Fruit fly (Drosophila melanogaster) whole organism, embryonic: Measurements from ENCODE around the gene Hrs.

Experiments used
- Adf1 ChIP-seq: fragments of 200-800 bp; sonication (Bioruptor generic); IDR thresholded peaks from 2 replicates; pipeline ENCODE4 v1.3.6; 2022; ENCODE audit warnings: missing biosample characterization, missing genetic modification characterization
- Aef1 ChIP-seq: fragments of 200-800 bp; sonication (Bioruptor generic); IDR thresholded peaks from 3 replicates; pipeline ENCODE4 v1.3.6; 2022; ENCODE audit warnings: missing biosample characterization, missing genetic modification characterization
- Antp ChIP-seq: fragments of 200-800 bp; sonication (Bioruptor generic); optimal IDR thresholded peaks from 3 replicates; lab custom pipeline; 2016; ENCODE audit warnings: missing biosample characterization, missing genetic modification characterization
- CG12659 ChIP-seq: fragments of 200-800 bp; sonication (Bioruptor generic); optimal IDR thresholded peaks from 3 replicates; lab custom pipeline; 2017; ENCODE audit warnings: mild to moderate bottlenecking, missing biosample characterization, missing genetic modification reagents, missing genetic modification characterization
- CG13624 ChIP-seq: fragments of 200-800 bp; sonication (Bioruptor generic); optimal IDR thresholded peaks from 2 replicates; lab custom pipeline; 2016; ENCODE audit warnings: missing biosample characterization, missing genetic modification characterization
- CG1602 ChIP-seq: fragments of 200-800 bp; sonication (Bioruptor generic); optimal IDR thresholded peaks from 3 replicates; lab custom pipeline; 2016; ENCODE audit warnings: missing biosample characterization, missing genetic modification characterization
- CG16815 ChIP-seq: fragments of 200-800 bp; sonication (Bioruptor generic); optimal IDR thresholded peaks from 3 replicates; lab custom pipeline; 2017; ENCODE audit warnings: missing biosample characterization, mild to moderate bottlenecking, missing genetic modification characterization
- CG17328 ChIP-seq: fragments of 200-800 bp; sonication (Bioruptor generic); IDR thresholded peaks from 2 replicates; pipeline ENCODE4 v1.3.6; 2022; ENCODE audit warnings: missing biosample characterization, missing genetic modification characterization
- CG17568 ChIP-seq: fragments of 200-800 bp; sonication (Bioruptor generic); optimal IDR thresholded peaks from 2 replicates; lab custom pipeline; 2018; ENCODE audit warnings: missing biosample characterization, mild to moderate bottlenecking, missing genetic modification characterization, moderate library complexity
- CG30431 ChIP-seq: fragments of 200-800 bp; sonication (Bioruptor generic); optimal IDR thresholded peaks from 2 replicates; lab custom pipeline; 2017; ENCODE audit warnings: missing biosample characterization, missing genetic modification characterization
- CG42726 ChIP-seq: fragments of 200-800 bp; sonication (Bioruptor generic); IDR thresholded peaks from 2 replicates; pipeline ENCODE4 v1.3.6; 2022; ENCODE audit warnings: missing biosample characterization, missing genetic modification characterization; ENCODE audit not compliant: partially characterized antibody
- CG4328 ChIP-seq: fragments of 200-800 bp; sonication (Bioruptor generic); optimal IDR thresholded peaks from 3 replicates; lab custom pipeline; 2017; ENCODE audit warnings: missing biosample characterization, missing genetic modification reagents, missing genetic modification characterization
- CG4820 ChIP-seq: fragments of 200-800 bp; sonication (Bioruptor generic); optimal IDR thresholded peaks from 3 replicates; lab custom pipeline; 2016; ENCODE audit warnings: missing biosample characterization, missing genetic modification characterization
- CG7271 ChIP-seq: fragments of 200-800 bp; sonication (Bioruptor generic); optimal IDR thresholded peaks from 2 replicates; lab custom pipeline; 2018; ENCODE audit warnings: missing biosample characterization, mild to moderate bottlenecking, missing genetic modification characterization, moderate library complexity
- CG7839 ChIP-seq: fragments of 200-800 bp; sonication (Bioruptor generic); optimal IDR thresholded peaks from 3 replicates; lab custom pipeline; 2018; ENCODE audit warnings: missing biosample characterization, mild to moderate bottlenecking, missing genetic modification characterization, moderate library complexity
- CG9437 ChIP-seq: fragments of 200-800 bp; sonication (Bioruptor generic); optimal IDR thresholded peaks from 2 replicates; lab custom pipeline; 2018; ENCODE audit warnings: missing biosample characterization, mild to moderate bottlenecking, missing genetic modification characterization
- Camta ChIP-seq: fragments of 200-800 bp; sonication (Bioruptor generic); optimal IDR thresholded peaks from 2 replicates; lab custom pipeline; 2016; ENCODE audit warnings: missing biosample characterization, missing genetic modification characterization
- Chrac-16 ChIP-seq: fragments of 200-800 bp; sonication (Bioruptor generic); optimal IDR thresholded peaks from 3 replicates; lab custom pipeline; 2016; ENCODE audit warnings: missing biosample characterization, missing genetic modification characterization
- Dbx ChIP-seq: fragments of 200-800 bp; sonication (Bioruptor generic); IDR thresholded peaks from 3 replicates; pipeline ENCODE4 v1.3.6; 2022; ENCODE audit warnings: missing biosample characterization, missing genetic modification characterization
- Dip2 ChIP-seq: fragments of 200-800 bp; sonication (Bioruptor generic); IDR thresholded peaks from 2 replicates; pipeline ENCODE4 v1.3.6; 2022; ENCODE audit warnings: missing biosample characterization, missing genetic modification characterization
- Ets65A ChIP-seq: fragments of 200-800 bp; sonication (Bioruptor generic); peaks from one replicate; lab custom pipeline; 2016; ENCODE audit warnings: missing biosample characterization, missing genetic modification characterization
- GATAe ChIP-seq: fragments of 200-800 bp; sonication (Bioruptor generic); conservative IDR thresholded peaks from 2 replicates; pipeline ENCODE4 v1.3.6; 2022; ENCODE audit warnings: missing biosample characterization, missing genetic modification characterization
- Hey ChIP-seq: fragments of 200-800 bp; sonication (Bioruptor generic); optimal IDR thresholded peaks from 3 replicates; lab custom pipeline; 2018; ENCODE audit warnings: missing biosample characterization, mild to moderate bottlenecking, missing genetic modification characterization
- Hmr ChIP-seq: fragments of 200-800 bp; sonication (Bioruptor generic); optimal IDR thresholded peaks from 3 replicates; lab custom pipeline; 2017; ENCODE audit warnings: mild to moderate bottlenecking, missing biosample characterization, missing genetic modification reagents, missing genetic modification characterization
- Myb ChIP-seq: fragments of 200-800 bp; sonication (Bioruptor generic); optimal IDR thresholded peaks from 2 replicates; lab custom pipeline; 2016; ENCODE audit warnings: missing biosample characterization, missing genetic modification characterization
- Nf-YC ChIP-seq: fragments of 200-800 bp; optimal IDR thresholded peaks from 3 replicates; lab custom pipeline; 2019; ENCODE audit warnings: missing biosample characterization, mild to moderate bottlenecking, missing genetic modification characterization, moderate library complexity
- Trl ChIP-seq, 3 experiments: fragments of >200 bp in 2 of 3; fragments of 200-800 bp in 1 of 3; sonication (Bioruptor generic) in 1 of 3; optimal IDR thresholded peaks; 2 replicates in 1 of 3; 3 replicates in 2 of 3; lab custom pipeline; 2016 to 2017; ENCODE audit warnings: missing biosample characterization in 1 of 3, missing genetic modification characterization in 1 of 3
- cato ChIP-seq: fragments of 200-800 bp; sonication (Bioruptor generic); optimal IDR thresholded peaks from 2 replicates; lab custom pipeline; 2016; ENCODE audit warnings: missing biosample characterization, missing genetic modification characterization, borderline replicate concordance
- crp ChIP-seq, 2 experiments: fragments of 200-800 bp; sonication (Bioruptor generic); optimal IDR thresholded peaks; 2 replicates in 1 of 2; 3 replicates in 1 of 2; lab custom pipeline; 2017; ENCODE audit warnings: missing biosample characterization in 2 of 2, missing genetic modification characterization in 2 of 2, mild to moderate bottlenecking in 1 of 2, moderate library complexity in 1 of 2
- en ChIP-seq: fragments of 200-800 bp; sonication (Bioruptor generic); optimal IDR thresholded peaks from 2 replicates; lab custom pipeline; 2016; ENCODE audit warnings: missing biosample characterization, missing genetic modification characterization
- eve ChIP-seq, 2 experiments: fragments of >200 bp; optimal IDR thresholded peaks; 2 replicates each; lab custom pipeline; 2017; ENCODE audit warnings: missing biosample characterization in 2 of 2, missing genetic modification characterization in 2 of 2
- ewg ChIP-seq: fragments of 200-800 bp; sonication (Bioruptor generic); optimal IDR thresholded peaks from 3 replicates; lab custom pipeline; 2017; ENCODE audit warnings: mild to moderate bottlenecking, missing biosample characterization, missing genetic modification reagents, missing genetic modification characterization
- gce ChIP-seq: fragments of 200-800 bp; sonication (Bioruptor generic); IDR thresholded peaks from 3 replicates; pipeline ENCODE4 v1.3.6; 2022; ENCODE audit warnings: missing biosample characterization, missing genetic modification characterization
- gcm ChIP-seq: fragments of 200-800 bp; sonication (Bioruptor generic); optimal IDR thresholded peaks from 2 replicates; lab custom pipeline; 2019; ENCODE audit warnings: missing biosample characterization, mild to moderate bottlenecking, missing genetic modification characterization, moderate library complexity
- gfzf ChIP-seq: fragments of 200-800 bp; sonication (Bioruptor generic); optimal IDR thresholded peaks from 2 replicates; lab custom pipeline; 2016; ENCODE audit warnings: missing biosample characterization, mild to moderate bottlenecking, missing genetic modification characterization, moderate library complexity
- insv ChIP-seq, 2 experiments: fragments of 200-800 bp; sonication (Bioruptor generic); optimal IDR thresholded peaks; 3 replicates each; lab custom pipeline; 2016 to 2018; ENCODE audit warnings: missing biosample characterization in 2 of 2, missing genetic modification characterization in 2 of 2
- kay ChIP-seq: fragments of 200-800 bp; sonication (Bioruptor generic); optimal IDR thresholded peaks from 2 replicates; lab custom pipeline; 2016; ENCODE audit warnings: missing biosample characterization, missing genetic modification characterization
- klu ChIP-seq: fragments of 200-800 bp; sonication (Bioruptor generic); IDR thresholded peaks from 2 replicates; pipeline ENCODE4 v1.3.6; 2022; ENCODE audit warnings: missing biosample characterization, missing genetic modification characterization
- mam ChIP-seq: fragments of 200-800 bp; sonication (Bioruptor generic); optimal IDR thresholded peaks from 3 replicates; lab custom pipeline; 2016; ENCODE audit warnings: missing biosample characterization, missing genetic modification characterization
- nau ChIP-seq: fragments of 200-800 bp; sonication (Bioruptor generic); optimal IDR thresholded peaks from 3 replicates; lab custom pipeline; 2017; ENCODE audit warnings: missing biosample characterization, mild to moderate bottlenecking, missing genetic modification characterization, missing genetic modification reagents
- org-1 ChIP-seq: fragments of 200-800 bp; sonication (Bioruptor generic); optimal IDR thresholded peaks from 2 replicates; lab custom pipeline; 2017; ENCODE audit warnings: missing biosample characterization, missing genetic modification characterization
- ro ChIP-seq: fragments of 200-800 bp; sonication (Bioruptor generic); IDR thresholded peaks from 2 replicates; pipeline ENCODE4 v1.3.6; 2022; ENCODE audit warnings: missing biosample characterization, missing genetic modification characterization
- schlank ChIP-seq: fragments of 200-800 bp; sonication (Bioruptor generic); optimal IDR thresholded peaks from 2 replicates; lab custom pipeline; 2018; ENCODE audit warnings: missing biosample characterization, mild to moderate bottlenecking, missing genetic modification characterization
- scrt ChIP-seq: fragments of 200-800 bp; sonication (Bioruptor generic); optimal IDR thresholded peaks from 2 replicates; lab custom pipeline; 2018; ENCODE audit warnings: missing biosample characterization, mild to moderate bottlenecking, missing genetic modification characterization, moderate library complexity
- sens ChIP-seq: fragments of 200-800 bp; sonication (Bioruptor generic); peaks from one replicate; lab custom pipeline; 2016; ENCODE audit warnings: missing biosample characterization, missing genetic modification characterization
- unpg ChIP-seq: fragments of 200-800 bp; sonication (Bioruptor generic); optimal IDR thresholded peaks from 3 replicates; lab custom pipeline; 2018; ENCODE audit warnings: missing biosample characterization, mild to moderate bottlenecking, missing genetic modification characterization, moderate library complexity
- vnd ChIP-seq: fragments of 200-800 bp; sonication (Bioruptor generic); IDR thresholded peaks from 3 replicates; pipeline ENCODE4 v1.3.6; 2022; ENCODE audit warnings: missing biosample characterization, missing genetic modification characterization; ENCODE audit not compliant: partially characterized antibody
- z ChIP-seq: fragments of 200-800 bp; sonication (Bioruptor generic); IDR thresholded peaks from 3 replicates; pipeline ENCODE4 v1.3.6; 2022; ENCODE audit warnings: missing biosample characterization, missing genetic modification characterization

Gene Hrs

DNA sequence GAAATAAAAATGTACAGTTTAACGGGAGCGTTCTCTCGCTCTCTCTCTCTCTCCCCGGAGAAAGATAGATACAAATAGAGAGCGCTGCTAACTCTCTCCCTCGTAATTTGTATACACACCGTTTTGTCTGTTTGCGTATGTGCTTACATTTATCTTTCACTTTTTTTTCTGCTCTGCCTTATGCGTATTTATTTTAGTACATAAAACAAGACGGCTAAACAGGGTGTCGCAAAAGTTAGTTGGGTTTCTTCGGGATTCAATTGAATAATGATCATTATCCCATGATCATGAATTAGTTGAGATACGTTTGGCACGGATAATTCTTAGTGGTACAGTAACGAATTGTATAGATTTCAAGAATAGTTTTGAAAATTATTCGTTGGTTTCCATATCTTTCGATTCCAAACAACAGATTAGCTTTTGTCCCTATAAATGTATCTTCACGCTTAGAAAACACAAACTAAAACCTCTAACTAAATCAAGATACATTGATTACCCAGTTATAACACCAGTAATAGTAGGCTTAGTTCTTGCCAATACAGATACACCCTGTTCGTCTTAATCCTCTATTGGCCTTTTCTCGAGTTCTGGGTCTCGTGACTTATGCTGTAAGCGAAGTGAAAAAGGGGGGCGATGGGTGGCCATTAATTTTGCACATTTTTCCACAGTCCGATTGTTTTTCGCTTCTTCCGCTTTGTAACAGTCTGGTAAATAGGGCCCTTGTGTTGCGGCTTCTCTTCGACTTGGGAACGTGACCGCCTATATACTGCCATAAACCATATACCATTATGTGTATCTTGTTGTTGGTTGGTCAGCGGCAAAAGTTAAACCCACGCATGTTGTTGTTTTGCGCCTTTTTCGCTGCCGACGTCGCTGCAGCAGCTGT, 14.9 kb downstream of the Hrs start (continued):
- peak; percentile 85 for TF ChIP-seq org-1 (GFP tag; lab: Kevin White, UChicago)
- no peak for TF ChIP-seq klu (GFP tag; lab: Robert Waterston, UW)
- peak; percentile 85 for TF ChIP-seq CG4328 (GFP tag; lab: Kevin White, UChicago)
- no peak for TF ChIP-seq ro (GFP tag; lab: Robert Waterston, UW)
- peak; percentile 80 for TF ChIP-seq en (GFP tag; lab: Kevin White, UChicago)
- no peak for TF ChIP-seq Dbx (GFP tag; lab: Robert Waterston, UW)
- TF ChIP-seq Aef1 (GFP tag; lab: Robert Waterston, UW) = no peak
- peak; percentile 76 for TF ChIP-seq scrt (GFP tag; lab: Kevin White, UChicago)
- TF ChIP-seq insv (GFP tag; optimal IDR thresholded peaks at IDR 0.05; lab: Kevin White, UChicago) = peak in 1 of 2 experiments; percentile 18
- TF ChIP-seq CG16815 (GFP tag; lab: Kevin White, UChicago) = peak; percentile 41
- TF ChIP-seq nau (GFP tag; lab: Kevin White, UChicago) = peak; percentile 87
- TF ChIP-seq unpg (GFP tag; lab: Kevin White, UChicago) = peak; percentile 78
- TF ChIP-seq Chrac-16 (GFP tag; lab: Kevin White, UChicago) = peak; percentile 10
- TF ChIP-seq kay (GFP tag; lab: Kevin White, UChicago) = peak; percentile 60
- peak; percentile 28 for TF ChIP-seq CG7271 (tag; lab: Kevin White, UChicago)
- TF ChIP-seq Hmr (GFP tag; lab: Kevin White, UChicago) = peak; percentile 86
- TF ChIP-seq crp (GFP tag; optimal IDR thresholded peaks at IDR 0.05; lab: Kevin White, UChicago) = peak in 1 of 2 experiments; percentile 10
- TF ChIP-seq Dip2 (GFP tag; lab: Robert Waterston, UW) = no peak
- no peak for TF ChIP-seq gce (GFP tag; lab: Robert Waterston, UW)
- peak; percentile 75 for TF ChIP-seq cato (GFP tag; lab: Kevin White, UChicago)
- no peak for TF ChIP-seq Adf1
- TF ChIP-seq CG12659 (GFP tag; lab: Kevin White, UChicago) = peak; percentile 84
- peak; percentile 83 for TF ChIP-seq CG7839 (tag; lab: Kevin White, UChicago)
- peak; percentile 83 for TF ChIP-seq CG9437 (GFP tag; lab: Kevin White, UChicago)
- TF ChIP-seq Antp (GFP tag; lab: Kevin White, UChicago) = peak; percentile 50
- TF ChIP-seq CG30431 = peak; percentile 37
- TF ChIP-seq Ets65A (GFP tag; lab: Kevin White, UChicago) = peak; percentile 94
- peak; percentile 94 for TF ChIP-seq sens (GFP tag; lab: Kevin White, UChicago)
- no peak for TF ChIP-seq vnd (GFP tag; lab: Robert Waterston, UW)
- TF ChIP-seq mam = peak; percentile 79
- TF ChIP-seq eve (GFP tag; optimal IDR thresholded peaks at IDR 0.05; lab: Kevin White, UChicago) = no peak
- TF ChIP-seq Nf-YC (tag; lab: Kevin White, UChicago) = peak; percentile 58
- peak; percentile 69 for TF ChIP-seq Camta (GFP tag; lab: Kevin White, UChicago)
- no peak for TF ChIP-seq gfzf (GFP tag; lab: Kevin White, UChicago)
- TF ChIP-seq z (GFP tag; lab: Robert Waterston, UW) = no peak
- no peak for TF ChIP-seq CG42726 (GFP tag; lab: Robert Waterston, UW)
- peak; percentile 75 for TF ChIP-seq gcm
- TF ChIP-seq schlank (tag; lab: Kevin White, UChicago) = peak; percentile 71
- TF ChIP-seq CG4820 (GFP tag; lab: Kevin White, UChicago) = peak; percentile 65
- peak; percentile 82 for TF ChIP-seq CG13624
- TF ChIP-seq Myb (GFP tag; lab: Kevin White, UChicago) = peak; percentile 53
- peak; percentile 46 for TF ChIP-seq ewg (GFP tag; lab: Kevin White, UChicago)
- TF ChIP-seq Hey (tag; lab: Kevin White, UChicago) = peak; percentile 47
- peak; percentile 98 for TF ChIP-seq Trl (optimal IDR thresholded peaks at IDR 0.05; lab: Kevin White, UChicago)
- TF ChIP-seq Trl (GFP tag; optimal IDR thresholded peaks at IDR 0.05; lab: Kevin White, UChicago) = peak; percentile 58
- no peak for TF ChIP-seq CG17328
- peak; percentile 85 for TF ChIP-seq CG17568 (GFP tag; lab: Kevin White, UChicago)
- no peak for TF ChIP-seq GATAe
- peak; percentile 10 for TF ChIP-seq CG1602 (GFP tag; lab: Kevin White, UChicago)
